Worm (Caenorhabditis elegans) whole organism, L4/young adult: Measurements from ENCODE around the gene gst-4.

Experiments used
- dao-5 ChIP-seq: sonication (generic microtip); optimal IDR thresholded peaks from 2 replicates; lab custom pipeline; 2016; ENCODE audit warnings: missing genotype, missing genetic modification characterization, moderate library complexity, missing compliant biosample characterization
- him-1 ChIP-seq: sonication (generic microtip); optimal IDR thresholded peaks from 2 replicates; lab custom pipeline; 2016; ENCODE audit warnings: missing genotype, missing genetic modification reagents, missing genetic modification characterization, missing compliant biosample characterization

- no peak for TF ChIP-seq dao-5 (tag; lab: Kevin White, UChicago)
- TF ChIP-seq him-1 (tag; lab: Kevin White, UChicago) = no peak
Observed at ce11 chrIV:10146885-10147284, 4.9 kb downstream of the gst-4 start, which contains the start of gene T14G10.8.
